Fruit fly (Drosophila melanogaster): ENCODE data around the gene CG15549.

Gene CG15549

dm6 chr3R:30903994-30904393, 32.3 kb downstream of the CG15549 start:
- TF ChIP-seq Snoo (tag; optimal IDR thresholded peaks at IDR 0.05): no peak

- TF ChIP-seq EcR (GFP tag; optimal IDR thresholded peaks at IDR 0.05) (no peak), CG17806 (tag; optimal IDR thresholded peaks at IDR 0.05) (no peak), CG4496 (GFP tag; IDR thresholded peaks at IDR 0.05) (no peak), CG34367 (tag; optimal IDR thresholded peaks at IDR 0.05) (no peak), D1 (tag; optimal IDR thresholded peaks at IDR 0.05) (no peak), CG13204 (GFP tag; optimal IDR thresholded peaks at IDR 0.05) (no peak), CG14655 (GFP tag; optimal IDR thresholded peaks at IDR 0.05) (no peak), CG8301 (tag; optimal IDR thresholded peaks at IDR 0.05) (no peak), gl (tag; optimal IDR thresholded peaks at IDR 0.05) (no peak), fd96Ca (GFP tag; IDR thresholded peaks at IDR 0.05) (no peak), CG15710 (tag; optimal IDR thresholded peaks at IDR 0.05) (no peak), rn (GFP tag; IDR thresholded peaks at IDR 0.05) (no peak), CG9948 (tag; optimal IDR thresholded peaks at IDR 0.05) (no peak), CG8159 (tag; optimal IDR thresholded peaks at IDR 0.05) (no peak)
Measured at dm6 chr3R:30902061-30902460, 34.2 kb downstream of the CG15549 start, which contains the start of gene CG33483. CG33483 (minus strand) TSS chr3R:30902161.

dm6 chr3R:30893738-30894137, 42.6 kb downstream of the CG15549 start, which contains the start of gene Cyp4c3:
Cyp4c3 (plus strand) TSS chr3R:30894038.
- no peak for TF ChIP-seq CG17806 (tag; optimal IDR thresholded peaks at IDR 0.05)

- TF ChIP-seq CG17806 (tag; optimal IDR thresholded peaks at IDR 0.05) (peak; percentile 21), gl (tag; optimal IDR thresholded peaks at IDR 0.05) (no peak), CG14655 (GFP tag; optimal IDR thresholded peaks at IDR 0.05) (peak; percentile 55), CG34367 (tag; optimal IDR thresholded peaks at IDR 0.05) (no peak), CG8159 (tag; optimal IDR thresholded peaks at IDR 0.05) (no peak), CG4496 (GFP tag; IDR thresholded peaks at IDR 0.05) (peak; percentile 87), CG8301 (tag; optimal IDR thresholded peaks at IDR 0.05) (peak; percentile 63), Ets98B (GFP tag; IDR thresholded peaks at IDR 0.05) (peak; percentile 65), fd96Ca (GFP tag; IDR thresholded peaks at IDR 0.05) (peak; percentile 84), Pif1A (GFP tag; optimal IDR thresholded peaks at IDR 0.05) (peak; percentile 36), CG32121 (GFP tag; IDR thresholded peaks at IDR 0.05) (peak; percentile 49; the same call in 1 of the 2 replicates), CG10348 (GFP tag; IDR thresholded peaks at IDR 0.05) (peak; percentile 39; the same call in 1 of the 2 replicates)
Measured at dm6 chr3R:30890045-30890444, 46.3 kb downstream of the CG15549 start.

dm6 chr3R:30888550-30889259, 47.6 kb downstream of the CG15549 start, which contains the start of gene Sap-r:
Sap-r (minus strand) TSS chr3R:30889062.
- TF ChIP-seq gl (tag; optimal IDR thresholded peaks at IDR 0.05) (no peak), CG15710 (tag; optimal IDR thresholded peaks at IDR 0.05) (no peak), CG32121 (GFP tag; IDR thresholded peaks at IDR 0.05) (no peak), Pif1B (GFP tag; optimal IDR thresholded peaks at IDR 0.05) (no peak), CG10348 (GFP tag; IDR thresholded peaks at IDR 0.05) (no peak), CG12605 (GFP tag; IDR thresholded peaks at IDR 0.05) (no peak), fd96Ca (GFP tag; IDR thresholded peaks at IDR 0.05) (no peak), CG13204 (GFP tag; optimal IDR thresholded peaks at IDR 0.05) (no peak), CG4496 (GFP tag; IDR thresholded peaks at IDR 0.05) (no peak), CG14655 (GFP tag; optimal IDR thresholded peaks at IDR 0.05) (no peak), CG34367 (tag; optimal IDR thresholded peaks at IDR 0.05) (no peak), EcR (GFP tag; optimal IDR thresholded peaks at IDR 0.05) (no peak), Snoo (tag; optimal IDR thresholded peaks at IDR 0.05) (no peak), CG17806 (tag; optimal IDR thresholded peaks at IDR 0.05) (no peak), CG9948 (tag; optimal IDR thresholded peaks at IDR 0.05) (no peak)

dm6 chr3R:30887711-30888549, 48.4 kb downstream of the CG15549 start:
- TF ChIP-seq Pif1A (GFP tag; optimal IDR thresholded peaks at IDR 0.05) (peak; percentile 77), gl (tag; optimal IDR thresholded peaks at IDR 0.05) (peak; percentile 44), D1 (tag; optimal IDR thresholded peaks at IDR 0.05) (no peak), CG8301 (tag; optimal IDR thresholded peaks at IDR 0.05) (peak; percentile 71), CG12605 (GFP tag; IDR thresholded peaks at IDR 0.05) (peak; percentile 53; the same call in 1 of the 2 replicates), Pif1B (GFP tag; optimal IDR thresholded peaks at IDR 0.05) (peak; percentile 79), CG14655 (GFP tag; optimal IDR thresholded peaks at IDR 0.05) (peak; percentile 77), CG8159 (tag; optimal IDR thresholded peaks at IDR 0.05) (peak; percentile 67), CG9948 (tag; optimal IDR thresholded peaks at IDR 0.05) (peak; percentile 64), CG17806 (tag; optimal IDR thresholded peaks at IDR 0.05) (peak; percentile 71), CG10348 (GFP tag; IDR thresholded peaks at IDR 0.05) (peak; percentile 41; the same call in 1 of the 2 replicates), Ets98B (GFP tag; IDR thresholded peaks at IDR 0.05) (peak; percentile 90), rn (GFP tag; IDR thresholded peaks at IDR 0.05) (peak; percentile 62), CG32121 (GFP tag; IDR thresholded peaks at IDR 0.05) (peak; percentile 84), Snoo (tag; optimal IDR thresholded peaks at IDR 0.05) (peak; percentile 83), CG4496 (GFP tag; IDR thresholded peaks at IDR 0.05) (peak; percentile 93), EcR (GFP tag; optimal IDR thresholded peaks at IDR 0.05) (no peak), fd96Ca (GFP tag; IDR thresholded peaks at IDR 0.05) (peak; percentile 92), CG13204 (GFP tag; optimal IDR thresholded peaks at IDR 0.05) (no peak), CG15710 (tag; optimal IDR thresholded peaks at IDR 0.05) (peak; percentile 78), CG34367 (tag; optimal IDR thresholded peaks at IDR 0.05) (peak; percentile 70)
